Worm (Caenorhabditis elegans) whole organism, mixed stage, embryonic: ENCODE measurements around the gene F23F1.5.

ENCODE experiments used
- ces-1 ChIP-seq: fragments of 150-350 bp; optimal IDR thresholded peaks from 2 replicates; lab custom pipeline; 2014; ENCODE audit warnings: missing biosample characterization, missing genetic modification reagents, missing genetic modification characterization
- elt-3 ChIP-seq: fragments of 150-350 bp; optimal IDR thresholded peaks from 2 replicates; lab custom pipeline; 2014; ENCODE audit warnings: missing biosample characterization, missing genetic modification characterization
- lin-13 ChIP-seq: fragments of 150-350 bp; optimal IDR thresholded peaks from 2 replicates; lab custom pipeline; 2014; ENCODE audit warnings: missing biosample characterization, missing genetic modification characterization
- lsy-2 ChIP-seq: fragments of 150-350 bp; optimal IDR thresholded peaks from 2 replicates; lab custom pipeline; 2014; ENCODE audit warnings: missing biosample characterization, missing genetic modification characterization
- nhr-2 ChIP-seq: fragments of 150-350 bp; optimal IDR thresholded peaks from 2 replicates; lab custom pipeline; 2014; ENCODE audit warnings: missing biosample characterization, missing genetic modification characterization
- nhr-237 ChIP-seq: fragments of 150-350 bp; optimal IDR thresholded peaks from 2 replicates; lab custom pipeline; 2014; ENCODE audit warnings: missing biosample characterization, missing genetic modification characterization
- nhr-28 ChIP-seq: fragments of 150-350 bp; optimal IDR thresholded peaks from 2 replicates; lab custom pipeline; 2014; ENCODE audit warnings: missing biosample characterization, missing genetic modification characterization
- snpc-4 ChIP-seq: fragments of 150-350 bp; optimal IDR thresholded peaks from 2 replicates; lab custom pipeline; 2014; ENCODE audit warnings: missing biosample characterization, missing genetic modification characterization
- unc-120 ChIP-seq: sonication (generic microtip); optimal IDR thresholded peaks from 2 replicates; lab custom pipeline; 2017; ENCODE audit warnings: missing genetic modification characterization, missing compliant biosample characterization; ENCODE audit not compliant: poor library complexity, severe bottlenecking
- ztf-11 ChIP-seq: fragments of 150-350 bp; optimal IDR thresholded peaks from 2 replicates; lab custom pipeline; 2014; ENCODE audit warnings: missing biosample characterization, missing genetic modification characterization

DNA sequence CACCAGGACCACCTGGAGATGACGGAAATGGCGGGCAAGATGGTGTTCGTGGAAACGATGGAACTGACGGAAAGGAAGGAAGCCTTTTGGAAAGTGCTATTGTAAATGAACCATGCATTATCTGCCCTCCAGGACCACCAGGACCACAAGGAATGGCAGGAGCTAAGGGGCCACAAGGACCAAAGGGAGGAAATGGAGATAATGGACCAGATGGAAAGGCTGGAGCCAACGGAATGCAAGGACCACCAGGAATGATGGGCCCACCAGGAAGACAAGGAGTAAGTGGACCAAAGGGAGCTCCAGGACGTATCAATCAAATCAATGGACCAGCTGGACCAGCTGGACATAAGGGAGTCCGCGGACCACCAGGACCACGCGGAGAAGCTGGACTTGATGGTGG lies 7.6 kb downstream of the F23F1.5 start:
- TF ChIP-seq unc-120 (tag; lab: Kevin White, UChicago) = no peak
- TF ChIP-seq nhr-237 (tag; lab: Kevin White, UChicago) = no peak
- no peak for TF ChIP-seq ztf-11 (tag; lab: Kevin White, UChicago)
- no peak for TF ChIP-seq snpc-4
- TF ChIP-seq lsy-2 = no peak
- no peak for TF ChIP-seq ces-1 (GFP tag; lab: Kevin White, UChicago)
- no peak for TF ChIP-seq elt-3 (tag; lab: Kevin White, UChicago)
- no peak for TF ChIP-seq nhr-2
- TF ChIP-seq nhr-28 (tag; lab: Kevin White, UChicago) = no peak
- no peak for TF ChIP-seq lin-13 (tag; lab: Kevin White, UChicago)
